Fruit fly (Drosophila melanogaster): ENCODE results near the gene xit.

xit gene

DNA sequence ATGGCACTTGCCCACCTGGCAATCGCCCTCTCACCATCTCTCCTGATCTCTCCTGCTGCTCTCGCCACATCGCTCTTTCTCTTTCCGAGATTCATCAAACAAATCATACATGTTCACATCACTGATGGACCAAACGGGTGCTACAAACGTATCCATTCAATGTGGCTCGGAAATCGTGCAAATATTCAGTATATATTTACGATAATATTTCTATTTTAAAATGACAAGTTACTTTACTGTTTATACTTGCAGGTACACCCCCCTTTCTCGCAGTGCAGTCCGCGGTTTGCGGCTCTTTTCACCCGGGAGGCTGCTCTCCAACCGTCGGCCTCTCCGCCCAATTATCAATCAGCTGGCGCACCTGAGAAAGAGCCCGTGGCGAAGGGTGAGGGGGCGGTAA is 29.3 kb upstream of the xit start (continued):
- TF ChIP-seq run (tag; optimal IDR thresholded peaks at IDR 0.05) (no peak), disco-r (GFP tag; optimal IDR thresholded peaks at IDR 0.05) (no peak), CG8944 (GFP tag; optimal IDR thresholded peaks at IDR 0.05) (no peak), Six4 (GFP tag; optimal IDR thresholded peaks at IDR 0.05) (no peak), ewg (GFP tag; optimal IDR thresholded peaks at IDR 0.05) (no peak), gsb (GFP tag; IDR thresholded peaks at IDR 0.05) (no peak), Fer1 (GFP tag; optimal IDR thresholded peaks at IDR 0.05) (no peak), btn (GFP tag; optimal IDR thresholded peaks at IDR 0.05) (no peak), Deaf1 (tag; optimal IDR thresholded peaks at IDR 0.05) (no peak), emc (GFP tag; optimal IDR thresholded peaks at IDR 0.05) (no peak), otp (GFP tag; IDR thresholded peaks at IDR 0.05) (no peak), al (GFP tag; IDR thresholded peaks at IDR 0.05) (no peak), CG11398 (GFP tag; optimal IDR thresholded peaks at IDR 0.05) (no peak), Hand (GFP tag; optimal IDR thresholded peaks at IDR 0.05) (no peak), HLH54F (GFP tag; optimal IDR thresholded peaks at IDR 0.05) (no peak), CG43689 (GFP tag; IDR thresholded peaks at IDR 0.05) (no peak), hkb (optimal IDR thresholded peaks at IDR 0.05) (no peak), hkb (GFP tag; IDR thresholded peaks at IDR 0.05) (peak; percentile 25; the same call in 1 of the 2 replicates), lmd (GFP tag; IDR thresholded peaks at IDR 0.05) (peak; percentile 38; the same call in 1 of the 2 replicates), Taf1 (GFP tag; IDR thresholded peaks at IDR 0.05) (no peak), CG6689 (GFP tag; IDR thresholded peaks at IDR 0.05) (no peak), CG10209 (GFP tag; optimal IDR thresholded peaks at IDR 0.05) (peak; percentile 32), chif (GFP tag; optimal IDR thresholded peaks at IDR 0.05) (no peak), CG8388 (GFP tag; optimal IDR thresholded peaks at IDR 0.05) (no peak), fd3F (GFP tag; optimal IDR thresholded peaks at IDR 0.05) (no peak), Tbp (GFP tag; optimal IDR thresholded peaks at IDR 0.05) (no peak), CG11723 (GFP tag; optimal IDR thresholded peaks at IDR 0.05) (no peak), sr (GFP tag; IDR thresholded peaks at IDR 0.05) (no peak), CG10267 (tag; optimal IDR thresholded peaks at IDR 0.05) (no peak), zfh1 (GFP tag; IDR thresholded peaks at IDR 0.05) (peak; percentile 45; the same call in 1 of the 3 replicates), cas (GFP tag; IDR thresholded peaks at IDR 0.05) (no peak), Scr (GFP tag; IDR thresholded peaks at IDR 0.05; ENCODE audit: partially characterized antibody) (no peak), ttk (GFP tag; IDR thresholded peaks at IDR 0.05) (peak; percentile 38; the same call in 1 of the 2 replicates), CG13775 (GFP tag; optimal IDR thresholded peaks at IDR 0.05) (no peak), CG13424 (tag; optimal IDR thresholded peaks at IDR 0.05) (peak; percentile 22), vnd (GFP tag; IDR thresholded peaks at IDR 0.05; ENCODE audit: partially characterized antibody) (no peak), Dbx (GFP tag; IDR thresholded peaks at IDR 0.05) (no peak), Ptx1 (GFP tag; IDR thresholded peaks at IDR 0.05) (peak; percentile 30; the same call in 1 of the 2 replicates), scrt (GFP tag; optimal IDR thresholded peaks at IDR 0.05) (no peak), slou (GFP tag; optimal IDR thresholded peaks at IDR 0.05) (no peak), stc (GFP tag; IDR thresholded peaks at IDR 0.05) (0 out of 2 replicates have a peak, but pooled peaks have one; percentile 6), D (optimal IDR thresholded peaks at IDR 0.05) (no peak), D (GFP tag; optimal IDR thresholded peaks at IDR 0.05) (no peak), fu2 (GFP tag; optimal IDR thresholded peaks at IDR 0.05) (no peak), ash1 (GFP tag; optimal IDR thresholded peaks at IDR 0.05) (no peak), CG12299 (tag; optimal IDR thresholded peaks at IDR 0.05) (no peak), Jarid2 (GFP tag; optimal IDR thresholded peaks at IDR 0.05) (no peak), gcm (GFP tag; optimal IDR thresholded peaks at IDR 0.05) (no peak), dysf (GFP tag; IDR thresholded peaks at IDR 0.05) (peak; percentile 56), CTCF (GFP tag; optimal IDR thresholded peaks at IDR 0.05) (no peak), p53 (GFP tag; optimal IDR thresholded peaks at IDR 0.05) (no peak), zen (tag; optimal IDR thresholded peaks at IDR 0.05) (no peak), YL-1 (GFP tag; optimal IDR thresholded peaks at IDR 0.05) (no peak), ssp (GFP tag; IDR thresholded peaks at IDR 0.05) (no peak)
